Worm (Caenorhabditis elegans): ENCODE data around the gene scl-20.

- no peak for TF ChIP-seq hlh-13 (GFP tag; optimal IDR thresholded peaks at IDR 0.05)
- no peak for TF ChIP-seq tbx-7 (tag; optimal IDR thresholded peaks at IDR 0.05)
- no peak for TF ChIP-seq pag-3 (tag; optimal IDR thresholded peaks at IDR 0.05; ENCODE audit: borderline replicate concordance)
- no peak for TF ChIP-seq sox-4 (tag; optimal IDR thresholded peaks at IDR 0.05)
- TF ChIP-seq gmeb-2 (tag; optimal IDR thresholded peaks at IDR 0.05): no peak
- no peak for TF ChIP-seq ama-1 (optimal IDR thresholded peaks at IDR 0.05)
- no peak for TF ChIP-seq unc-55 (GFP tag; optimal IDR thresholded peaks at IDR 0.05)
- TF ChIP-seq pqm-1 (tag; optimal IDR thresholded peaks at IDR 0.05): no peak
- TF ChIP-seq ref-2 (tag; optimal IDR thresholded peaks at IDR 0.05): no peak
Measured at ce11 chrV:18719412-18719811, 14.9 kb downstream of the scl-20 start.
